Worm (Caenorhabditis elegans) whole organism, L4/young adult: ENCODE data around the gene C17C3.6.

Source experiments
- W03F9.2 ChIP-seq: fragments of 150-350 bp; optimal IDR thresholded peaks from 2 replicates; lab custom pipeline; 2014; ENCODE audit warnings: missing biosample characterization, missing genetic modification characterization
- dao-5 ChIP-seq: sonication (generic microtip); optimal IDR thresholded peaks from 2 replicates; lab custom pipeline; 2016; ENCODE audit warnings: missing genotype, missing genetic modification characterization, moderate library complexity, missing compliant biosample characterization
- him-1 ChIP-seq: sonication (generic microtip); optimal IDR thresholded peaks from 2 replicates; lab custom pipeline; 2016; ENCODE audit warnings: missing genotype, missing genetic modification reagents, missing genetic modification characterization, missing compliant biosample characterization

- TF ChIP-seq him-1 (tag; lab: Kevin White, UChicago) (no peak), W03F9.2 (tag; lab: Kevin White, UChicago) (no peak), dao-5 (tag; lab: Kevin White, UChicago) (no peak)
Observed at ce11 chrII:5500470-5500869, 49.4 kb upstream of the C17C3.6 start, which contains the start of gene fzy-1.
